Worm (Caenorhabditis elegans) whole organism, L3 larva: Measurements from ENCODE around the gene M04C3.1.

Experiments used
- ZK546.5 ChIP-seq: sonication (generic microtip); optimal IDR thresholded peaks from 2 replicates; lab custom pipeline; 2017; ENCODE audit warnings: missing biosample characterization, missing genetic modification characterization
- aly-2 ChIP-seq: fragments of 150-350 bp; optimal IDR thresholded peaks from 2 replicates; lab custom pipeline; 2014; ENCODE audit warnings: missing biosample characterization, missing genetic modification characterization
- ama-1 ChIP-seq: fragments of 150-350 bp; optimal IDR thresholded peaks from 2 replicates; lab custom pipeline; 2018
- elt-1 ChIP-seq: fragments of 150-350 bp; optimal IDR thresholded peaks from 2 replicates; lab custom pipeline; 2014; ENCODE audit warnings: missing biosample characterization, missing genetic modification characterization
- hmg-11 ChIP-seq: sonication (generic microtip); optimal IDR thresholded peaks from 2 replicates; lab custom pipeline; 2016; ENCODE audit warnings: missing genetic modification characterization, missing compliant biosample characterization
- jun-1 ChIP-seq: fragments of 150-350 bp; optimal IDR thresholded peaks from 2 replicates; lab custom pipeline; 2014; ENCODE audit warnings: missing biosample characterization, missing genetic modification reagents, missing genetic modification characterization
- nfya-1 ChIP-seq: sonication (generic microtip); optimal IDR thresholded peaks from 2 replicates; lab custom pipeline; 2017; ENCODE audit warnings: missing genetic modification characterization, mild to moderate bottlenecking, missing compliant biosample characterization, antibody characterized with exemption, moderate library complexity; ENCODE audit not compliant: insufficient read depth
- nhr-11 ChIP-seq: fragments of 150-350 bp; optimal IDR thresholded peaks from 2 replicates; lab custom pipeline; 2014; ENCODE audit warnings: missing biosample characterization, missing genetic modification characterization
- nhr-67 ChIP-seq: fragments of 150-350 bp; optimal IDR thresholded peaks from 2 replicates; lab custom pipeline; 2014; ENCODE audit warnings: missing biosample characterization, missing genetic modification characterization
- snpc-4 ChIP-seq: fragments of 150-350 bp; optimal IDR thresholded peaks from 2 replicates; lab custom pipeline; 2014; ENCODE audit warnings: missing biosample characterization, missing genetic modification characterization
- unc-39 ChIP-seq: sonication (generic microtip); optimal IDR thresholded peaks from 4 replicates; lab custom pipeline; 2017; ENCODE audit warnings: missing biosample characterization, missing genetic modification characterization
- unc-62 ChIP-seq: fragments of 150-350 bp; sonication (generic microtip); optimal IDR thresholded peaks from 4 replicates; lab custom pipeline; 2014; ENCODE audit warnings: missing biosample characterization, missing genetic modification reagents, missing genetic modification characterization
- zag-1 ChIP-seq: fragments of 150-350 bp; optimal IDR thresholded peaks from 2 replicates; lab custom pipeline; 2014; ENCODE audit warnings: missing biosample characterization, missing genetic modification characterization

- TF ChIP-seq hmg-11 (tag; lab: Kevin White, UChicago) = no peak
- no peak for TF ChIP-seq elt-1 (tag; lab: Kevin White, UChicago)
- no peak for TF ChIP-seq snpc-4 (tag; lab: Kevin White, UChicago)
- TF ChIP-seq aly-2 (tag; lab: Kevin White, UChicago) = no peak
- no peak for TF ChIP-seq nhr-67 (tag; lab: Kevin White, UChicago)
- no peak for TF ChIP-seq unc-62
- no peak for TF ChIP-seq nfya-1
- TF ChIP-seq ZK546.5 (tag; lab: Kevin White, UChicago) = no peak
- TF ChIP-seq unc-39 (tag; lab: Kevin White, UChicago) = no peak
- no peak for TF ChIP-seq ama-1 (lab: Kevin White, UChicago)
- TF ChIP-seq nhr-11 (tag; lab: Kevin White, UChicago) = no peak
- TF ChIP-seq zag-1 (tag; lab: Kevin White, UChicago) = no peak
- TF ChIP-seq jun-1 (tag; lab: Kevin White, UChicago) = no peak
These were observed 22.7 kb upstream of the M04C3.1 start, which contains the start of gene Y43F8B.12 for ce11 chrV:19468083-19468482.
